Worm (Caenorhabditis elegans) whole organism, late embryonic: ENCODE results near the gene T10D4.11.
"Not testable (repeated sequence)": the region's sequence is repeated elsewhere in the genome, so short reads cannot be mapped to it uniquely, and the experiment has no call there.

ENCODE experiments used
- C38D4.7 ChIP-seq: fragments of 200-800 bp; sonication (Bioruptor generic); optimal IDR thresholded peaks from 2 replicates; lab custom pipeline; 2018; ENCODE audit warnings: mild to moderate bottlenecking, missing genetic modification characterization, moderate library complexity, missing compliant biosample characterization
- K09A11.1 ChIP-seq: sonication (generic microtip); optimal IDR thresholded peaks from 2 replicates; lab custom pipeline; 2017; ENCODE audit warnings: antibody characterized with exemption, mild to moderate bottlenecking, missing genetic modification characterization, missing compliant biosample characterization; ENCODE audit not compliant: insufficient read depth
- T23F11.4 ChIP-seq: fragments of 200-800 bp; sonication (Bioruptor generic); optimal IDR thresholded peaks from 2 replicates; lab custom pipeline; 2018; ENCODE audit warnings: mild to moderate bottlenecking, missing genetic modification characterization, missing compliant biosample characterization
- Y22D7AL.16 ChIP-seq: sonication (generic microtip); optimal IDR thresholded peaks from 2 replicates; lab custom pipeline; 2016; ENCODE audit warnings: missing genetic modification characterization, missing compliant biosample characterization
- ama-1 ChIP-seq: fragments of 150-350 bp; optimal IDR thresholded peaks from 2 replicates; lab custom pipeline; 2014
- ceh-14 ChIP-seq: sonication (generic microtip); optimal IDR thresholded peaks from 2 replicates; lab custom pipeline; 2016; ENCODE audit warnings: missing genotype, missing genetic modification characterization, missing compliant biosample characterization
- ceh-19 ChIP-seq: fragments of 200-800 bp; sonication (Bioruptor generic); optimal IDR thresholded peaks from 2 replicates; lab custom pipeline; 2018; ENCODE audit warnings: mild to moderate bottlenecking, missing genetic modification characterization, missing compliant biosample characterization
- ceh-22 ChIP-seq: sonication (generic microtip); optimal IDR thresholded peaks from 2 replicates; lab custom pipeline; 2017; ENCODE audit warnings: missing biosample characterization, missing genetic modification characterization
- ceh-30 ChIP-seq: fragments of 150-350 bp; optimal IDR thresholded peaks from 2 replicates; lab custom pipeline; 2014; ENCODE audit warnings: missing biosample characterization, missing genetic modification characterization
- ceh-31 ChIP-seq: sonication (generic microtip); optimal IDR thresholded peaks from 2 replicates; lab custom pipeline; 2016; ENCODE audit warnings: missing genetic modification characterization, missing compliant biosample characterization
- ceh-34 ChIP-seq: sonication (generic microtip); optimal IDR thresholded peaks from 2 replicates; lab custom pipeline; 2016; ENCODE audit warnings: mild to moderate bottlenecking, missing genetic modification characterization, missing compliant biosample characterization
- ceh-48 ChIP-seq: sonication (generic microtip); optimal IDR thresholded peaks from 2 replicates; lab custom pipeline; 2016; ENCODE audit warnings: missing genetic modification characterization, inconsistent platforms, missing compliant biosample characterization
- ceh-6 ChIP-seq: fragments of 200-800 bp; sonication (Bioruptor generic); optimal IDR thresholded peaks from 2 replicates; lab custom pipeline; 2018; ENCODE audit warnings: mild to moderate bottlenecking, missing genetic modification characterization, missing compliant biosample characterization
- che-1 ChIP-seq: sonication (generic microtip); optimal IDR thresholded peaks from 2 replicates; lab custom pipeline; 2016; ENCODE audit warnings: mild to moderate bottlenecking, missing genetic modification characterization, missing compliant biosample characterization
- dmd-4 ChIP-seq: sonication (generic microtip); optimal IDR thresholded peaks from 2 replicates; lab custom pipeline; 2016; ENCODE audit warnings: borderline replicate concordance, missing genetic modification characterization, missing compliant biosample characterization
- dve-1 ChIP-seq: sonication (generic microtip); optimal IDR thresholded peaks from 2 replicates; lab custom pipeline; 2017; ENCODE audit warnings: antibody characterized with exemption, mild to moderate bottlenecking, missing genetic modification characterization, missing compliant biosample characterization
- elt-2 ChIP-seq: sonication (generic microtip); optimal IDR thresholded peaks from 2 replicates; lab custom pipeline; 2016; ENCODE audit warnings: missing genetic modification reagents, missing genetic modification characterization, missing compliant biosample characterization
- ets-4 ChIP-seq: sonication (generic microtip); optimal IDR thresholded peaks from 2 replicates; lab custom pipeline; 2016; ENCODE audit warnings: missing genetic modification characterization, missing compliant biosample characterization
- fax-1 ChIP-seq: sonication (generic microtip); optimal IDR thresholded peaks from 2 replicates; lab custom pipeline; 2016; ENCODE audit warnings: missing genotype, missing genetic modification characterization, missing compliant biosample characterization
- fkh-6 ChIP-seq: sonication (generic microtip); optimal IDR thresholded peaks from 2 replicates; lab custom pipeline; 2016; ENCODE audit warnings: missing genetic modification characterization, missing compliant biosample characterization
- gmeb-2 ChIP-seq: sonication (generic microtip); optimal IDR thresholded peaks from 2 replicates; lab custom pipeline; 2016; ENCODE audit warnings: missing genetic modification characterization, inconsistent platforms, missing compliant biosample characterization
- hlh-13 ChIP-seq: fragments of 200-800 bp; sonication (Bioruptor generic); optimal IDR thresholded peaks from 2 replicates; lab custom pipeline; 2018; ENCODE audit warnings: mild to moderate bottlenecking, missing genetic modification characterization, missing compliant biosample characterization
- hlh-15 ChIP-seq: sonication (generic microtip); optimal IDR thresholded peaks from 2 replicates; lab custom pipeline; 2016; ENCODE audit warnings: missing genetic modification characterization, missing compliant biosample characterization
- hlh-6 ChIP-seq: sonication (generic microtip); optimal IDR thresholded peaks from 2 replicates; lab custom pipeline; 2016; ENCODE audit warnings: missing genotype, missing genetic modification characterization, missing compliant biosample characterization
- hlh-8 ChIP-seq: sonication (generic microtip); optimal IDR thresholded peaks from 2 replicates; lab custom pipeline; 2016; ENCODE audit warnings: missing genotype, missing genetic modification characterization, missing compliant biosample characterization
- madf-2 ChIP-seq: sonication (generic microtip); optimal IDR thresholded peaks from 2 replicates; lab custom pipeline; 2017; ENCODE audit warnings: missing genetic modification characterization, missing compliant biosample characterization
- mec-3 ChIP-seq: sonication (generic microtip); optimal IDR thresholded peaks from 2 replicates; lab custom pipeline; 2016; ENCODE audit warnings: borderline replicate concordance, missing genetic modification characterization, missing compliant biosample characterization
- nhr-11 ChIP-seq: fragments of 150-350 bp; optimal IDR thresholded peaks from 2 replicates; lab custom pipeline; 2014; ENCODE audit warnings: missing biosample characterization, missing genetic modification characterization
- nhr-232 ChIP-seq: sonication (generic microtip); optimal IDR thresholded peaks from 2 replicates; lab custom pipeline; 2016; ENCODE audit warnings: missing genetic modification characterization, missing compliant biosample characterization
- pag-3 ChIP-seq: sonication (generic microtip); optimal IDR thresholded peaks from 2 replicates; lab custom pipeline; 2016; ENCODE audit warnings: missing compliant biosample characterization, missing genetic modification characterization, borderline replicate concordance
- pat-9 ChIP-seq: fragments of 200-800 bp; sonication (Bioruptor generic); optimal IDR thresholded peaks from 2 replicates; lab custom pipeline; 2018; ENCODE audit warnings: mild to moderate bottlenecking, missing genetic modification characterization, moderate library complexity, missing compliant biosample characterization
- pqm-1 ChIP-seq: sonication (generic microtip); optimal IDR thresholded peaks from 2 replicates; lab custom pipeline; 2016; ENCODE audit warnings: missing genetic modification characterization, missing compliant biosample characterization
- ref-2 ChIP-seq: sonication (generic microtip); optimal IDR thresholded peaks from 2 replicates; lab custom pipeline; 2016; ENCODE audit warnings: missing genetic modification characterization, missing compliant biosample characterization
- syd-9 ChIP-seq: sonication (generic microtip); optimal IDR thresholded peaks from 2 replicates; lab custom pipeline; 2016; ENCODE audit warnings: mild to moderate bottlenecking, missing genetic modification characterization, moderate library complexity, missing compliant biosample characterization
- tbx-7 ChIP-seq: sonication (generic microtip); optimal IDR thresholded peaks from 2 replicates; lab custom pipeline; 2016; ENCODE audit warnings: missing genotype, missing genetic modification characterization, missing compliant biosample characterization
- ttx-3 ChIP-seq: sonication (generic microtip); optimal IDR thresholded peaks from 2 replicates; lab custom pipeline; 2016; ENCODE audit warnings: missing genetic modification reagents, missing genetic modification characterization, missing compliant biosample characterization
- unc-42 ChIP-seq: sonication (generic microtip); optimal IDR thresholded peaks from 2 replicates; lab custom pipeline; 2016; ENCODE audit warnings: missing genotype, missing genetic modification characterization, missing compliant biosample characterization
- ztf-16 ChIP-seq: sonication (generic microtip); optimal IDR thresholded peaks from 2 replicates; lab custom pipeline; 2017; ENCODE audit warnings: missing genetic modification characterization, missing compliant biosample characterization

T10D4.11 gene

ce11 chrII:3137804-3138203, 11.6 kb downstream of the T10D4.11 start, which contains the start of gene sri-54:
TSS of gene sri-54 (minus strand) at chrII:3137904.
- TF ChIP-seq pat-9 (tag; lab: Kevin White, UChicago) (no peak), che-1 (tag; lab: Kevin White, UChicago) (no peak), Y22D7AL.16 (tag; lab: Kevin White, UChicago) (no peak), K09A11.1 (tag; lab: Kevin White, UChicago) (no peak)

- TF ChIP-seq ztf-16 (tag; lab: Kevin White, UChicago) = no peak
- no peak for TF ChIP-seq C38D4.7 (GFP tag; lab: Kevin White, UChicago)
- peak; percentile 63 for TF ChIP-seq dve-1
Observed at ce11 chrII:3135293-3135692, 14.1 kb downstream of the T10D4.11 start.

- TF ChIP-seq pqm-1 (tag; lab: Kevin White, UChicago) (no peak), ceh-34 (no peak)
- TF ChIP-seq, all 69 proteins: peak for 0
Observed at ce11 chrII:3129007-3129406, 20.4 kb downstream of the T10D4.11 start, which contains the start of gene chil-24. TSS of gene chil-24 (plus strand) at chrII:3129162.

ce11 chrII:3126741-3127140, 22.7 kb downstream of the T10D4.11 start, which contains the start of gene ins-31:
TSS of gene ins-31 (plus strand) at chrII:3127041.
- not testable (repeated sequence) for TF ChIP-seq ceh-48; ref-2 (tag; lab: Kevin White, UChicago); ttx-3 (tag; lab: Kevin White, UChicago)

ce11 chrII:3126341-3126740, 23.1 kb downstream of the T10D4.11 start, which contains the start of gene ins-19:
TSS of gene ins-19 (minus strand) at chrII:3126441.
- TF ChIP-seq pag-3 (no peak), dve-1 (no peak), nhr-11 (tag; lab: Kevin White, UChicago) (no peak), syd-9 (tag; lab: Kevin White, UChicago) (no peak), mec-3 (tag; lab: Kevin White, UChicago) (no peak), ceh-31 (tag; lab: Kevin White, UChicago) (no peak), ceh-14 (tag; lab: Kevin White, UChicago) (no peak), ztf-16 (tag; lab: Kevin White, UChicago) (no peak), pat-9 (tag; lab: Kevin White, UChicago) (no peak), ama-1 (no peak), che-1 (tag; lab: Kevin White, UChicago) (no peak), unc-42 (tag; lab: Kevin White, UChicago) (no peak), hlh-15 (tag; lab: Kevin White, UChicago) (no peak), hlh-13 (GFP tag; lab: Kevin White, UChicago) (no peak), hlh-6 (no peak), ceh-22 (no peak), dmd-4 (no peak), ceh-19 (GFP tag; lab: Kevin White, UChicago) (no peak), Y22D7AL.16 (tag; lab: Kevin White, UChicago) (no peak), K09A11.1 (tag; lab: Kevin White, UChicago) (no peak)

- TF ChIP-seq elt-2 (tag; lab: Kevin White, UChicago) (no peak), Y22D7AL.16 (tag; lab: Kevin White, UChicago) (no peak), T23F11.4 (no peak), nhr-11 (tag; lab: Kevin White, UChicago) (no peak), ets-4 (tag; lab: Kevin White, UChicago) (no peak), madf-2 (tag; lab: Kevin White, UChicago) (no peak), gmeb-2 (tag; lab: Kevin White, UChicago) (no peak), nhr-232 (tag; lab: Kevin White, UChicago) (no peak), dve-1 (no peak), fax-1 (tag; lab: Kevin White, UChicago) (no peak), ceh-14 (tag; lab: Kevin White, UChicago) (no peak), fkh-6 (tag; lab: Kevin White, UChicago) (no peak), hlh-8 (no peak), ceh-30 (tag; lab: Kevin White, UChicago) (no peak), tbx-7 (tag; lab: Kevin White, UChicago) (no peak), ceh-6 (GFP tag; lab: Kevin White, UChicago) (no peak), ztf-16 (tag; lab: Kevin White, UChicago) (no peak)
Observed at ce11 chrII:3123206-3123605, 26.2 kb downstream of the T10D4.11 start, which contains the start of gene srh-71. TSS of gene srh-71 (plus strand) at chrII:3123506.
